Worm (Caenorhabditis elegans) whole organism, early embryonic: Measurements from ENCODE around the gene F37C12.21.

Experiments
- F13C5.2 ChIP-seq: sonication (generic microtip); optimal IDR thresholded peaks from 2 replicates; lab custom pipeline; 2017; ENCODE audit warnings: mild to moderate bottlenecking, missing genetic modification characterization, inconsistent platforms, missing compliant biosample characterization
- ets-7 ChIP-seq: sonication (generic microtip); optimal IDR thresholded peaks from 2 replicates; lab custom pipeline; 2016; ENCODE audit warnings: missing genotype, missing genetic modification characterization, missing compliant biosample characterization

- TF ChIP-seq F13C5.2 (tag; lab: Kevin White, UChicago) (no peak), ets-7 (tag; lab: Kevin White, UChicago) (no peak)
Measured at ce11 chrIII:7154526-7154925, 33.6 kb upstream of the F37C12.21 start.
